Fruit fly (Drosophila melanogaster): ENCODE measurements around the gene Set8.

The Set8 gene

DNA sequence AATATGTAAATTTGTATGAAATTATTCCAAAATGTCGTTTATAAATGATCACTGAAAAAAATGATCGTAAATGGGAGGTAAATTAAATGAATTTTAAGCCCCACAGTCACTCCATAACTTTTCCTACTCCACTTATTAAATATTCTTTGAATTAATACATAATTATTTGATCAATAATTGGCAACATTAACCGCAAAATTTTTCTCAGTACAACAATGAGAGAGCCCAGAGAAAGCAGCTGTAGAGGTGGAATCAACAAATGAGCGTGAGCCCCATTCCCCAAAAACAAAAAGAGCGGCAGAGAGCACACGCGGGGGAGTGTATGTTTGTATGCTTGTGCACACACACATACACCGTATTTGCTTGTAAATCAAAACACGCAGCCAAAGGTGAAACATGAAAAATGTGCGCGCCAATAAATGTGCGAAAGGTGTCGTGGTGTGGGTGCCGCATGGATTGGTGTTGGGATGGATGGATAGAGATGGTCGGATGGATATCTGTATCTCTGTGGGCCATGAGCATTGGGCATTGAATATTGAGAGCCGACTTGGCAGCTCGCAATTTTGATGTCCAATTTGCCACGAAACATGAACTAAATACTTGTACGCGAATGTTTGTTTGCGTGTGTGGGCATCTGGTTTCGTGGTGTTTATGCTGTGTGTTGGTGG, 31.9 kb upstream of the Set8 start (continued):
- TF ChIP-seq ewg (GFP tag; optimal IDR thresholded peaks at IDR 0.05) = peak; percentile 96
- TF ChIP-seq CG4707 (GFP tag; optimal IDR thresholded peaks at IDR 0.05) = peak; percentile 96
- TF ChIP-seq vfl (GFP tag; optimal IDR thresholded peaks at IDR 0.05) = peak; percentile 95
- peak; percentile 89 for TF ChIP-seq Bdp1 (GFP tag; optimal IDR thresholded peaks at IDR 0.05)
- peak; percentile 99 for TF ChIP-seq fd96Cb (tag; optimal IDR thresholded peaks at IDR 0.05)
- TF ChIP-seq en (GFP tag; optimal IDR thresholded peaks at IDR 0.05) = peak; percentile 87
- peak; percentile 98 for TF ChIP-seq lilli (GFP tag; optimal IDR thresholded peaks at IDR 0.05)
- TF ChIP-seq CG10654 (GFP tag; optimal IDR thresholded peaks at IDR 0.05) = peak; percentile 98
- no peak for TF ChIP-seq Ravus (GFP tag; IDR thresholded peaks at IDR 0.05)
- TF ChIP-seq run (tag; optimal IDR thresholded peaks at IDR 0.05) = peak; percentile 97
- TF ChIP-seq NC2α (GFP tag; optimal IDR thresholded peaks at IDR 0.05) = peak; percentile 90
- peak; percentile 87 for TF ChIP-seq CG7271 (tag; optimal IDR thresholded peaks at IDR 0.05)
- TF ChIP-seq shn (GFP tag; optimal IDR thresholded peaks at IDR 0.05) = peak; percentile 87
- no peak for TF ChIP-seq sisA (GFP tag; IDR thresholded peaks at IDR 0.05)
- peak; percentile 71 for TF ChIP-seq ash1 (GFP tag; optimal IDR thresholded peaks at IDR 0.05)
- no peak for TF ChIP-seq tna (GFP tag; IDR thresholded peaks at IDR 0.05; ENCODE audit: partially characterized antibody)
- TF ChIP-seq CG12236 (GFP tag; optimal IDR thresholded peaks at IDR 0.05) = peak; percentile 89
- no peak for TF ChIP-seq CG11085 (GFP tag; IDR thresholded peaks at IDR 0.05)
- peak; percentile 96 for TF ChIP-seq CG4854 (GFP tag; optimal IDR thresholded peaks at IDR 0.05)
- TF ChIP-seq lov (optimal IDR thresholded peaks at IDR 0.05) = no peak
- TF ChIP-seq lov (GFP tag; IDR thresholded peaks at IDR 0.05) = no peak
- TF ChIP-seq CG11560 (tag; IDR thresholded peaks at IDR 0.05) = no peak
- peak; percentile 99 for TF ChIP-seq gsb-n (tag; optimal IDR thresholded peaks at IDR 0.05)
- TF ChIP-seq bigmax (GFP tag; optimal IDR thresholded peaks at IDR 0.05) = peak; percentile 69
- TF ChIP-seq dan (GFP tag; IDR thresholded peaks at IDR 0.05) = no peak
- TF ChIP-seq CG17612 (GFP tag; IDR thresholded peaks at IDR 0.05) = no peak
- no peak for TF ChIP-seq Lim3 (GFP tag; IDR thresholded peaks at IDR 0.05)
- no peak for TF ChIP-seq nerfin-2 (GFP tag; IDR thresholded peaks at IDR 0.05; ENCODE audit: partially characterized antibody)
- TF ChIP-seq CoRest (tag; optimal IDR thresholded peaks at IDR 0.05) = peak; percentile 99
- TF ChIP-seq Meics (GFP tag; optimal IDR thresholded peaks at IDR 0.05) = peak; percentile 99
- no peak for TF ChIP-seq wor (GFP tag; IDR thresholded peaks at IDR 0.05)
- peak; percentile 86 for TF ChIP-seq CG30020 (tag; optimal IDR thresholded peaks at IDR 0.05)
- peak; percentile 94 for TF ChIP-seq MTF-1 (GFP tag; optimal IDR thresholded peaks at IDR 0.05; ENCODE audit: borderline replicate concordance)
- TF ChIP-seq jing (GFP tag; optimal IDR thresholded peaks at IDR 0.05) = peak; percentile 98
- TF ChIP-seq NfI (GFP tag; optimal IDR thresholded peaks at IDR 0.05) = peak; percentile 99
- TF ChIP-seq slp2 (GFP tag; optimal IDR thresholded peaks at IDR 0.05) = peak; percentile 92
- TF ChIP-seq CG30431 (GFP tag; optimal IDR thresholded peaks at IDR 0.05) = peak; percentile 96
- TF ChIP-seq Ptx1 (GFP tag; IDR thresholded peaks at IDR 0.05) = no peak
- TF ChIP-seq unc-4 (GFP tag; IDR thresholded peaks at IDR 0.05; ENCODE audit: partially characterized antibody) = no peak
- TF ChIP-seq CG12071 (GFP tag; optimal IDR thresholded peaks at IDR 0.05) = peak; percentile 98
- peak; percentile 96 for TF ChIP-seq sqz (GFP tag; optimal IDR thresholded peaks at IDR 0.05)
- no peak for TF ChIP-seq pfk (GFP tag; optimal IDR thresholded peaks at IDR 0.05)
- TF ChIP-seq fd64A (GFP tag; optimal IDR thresholded peaks at IDR 0.05) = peak; percentile 90
- TF ChIP-seq Rfx (GFP tag; IDR thresholded peaks at IDR 0.05) = no peak
- no peak for TF ChIP-seq CG32772 (GFP tag; IDR thresholded peaks at IDR 0.05)
- TF ChIP-seq CG12104 (GFP tag; optimal IDR thresholded peaks at IDR 0.05) = peak; percentile 98
- peak; percentile 89 for TF ChIP-seq Nf-YC (tag; optimal IDR thresholded peaks at IDR 0.05)
- TF ChIP-seq z (GFP tag; IDR thresholded peaks at IDR 0.05) = no peak
- TF ChIP-seq Max (GFP tag; optimal IDR thresholded peaks at IDR 0.05) = peak; percentile 98
- TF ChIP-seq CG13775 (GFP tag; optimal IDR thresholded peaks at IDR 0.05) = peak; percentile 98

Measured in whole organism, embryonic.